Worm (Caenorhabditis elegans) whole organism, L2 larva: ENCODE measurements around the gene pqn-75.

ENCODE experiments used
- R02D3.7 ChIP-seq: fragments of 150-350 bp; optimal IDR thresholded peaks from 2 replicates; lab custom pipeline; 2014; ENCODE audit warnings: missing biosample characterization, missing genetic modification characterization
- fos-1 ChIP-seq: fragments of 150-350 bp; optimal IDR thresholded peaks from 2 replicates; lab custom pipeline; 2014; ENCODE audit warnings: missing biosample characterization, missing genetic modification characterization
- lin-11 ChIP-seq: fragments of 150-350 bp; sonication (generic microtip); optimal IDR thresholded peaks from 2 replicates; lab custom pipeline; 2014; ENCODE audit warnings: missing biosample characterization, missing genetic modification characterization, inconsistent platforms, mixed read lengths

ce11 chrIV:4070810-4071209, 1.3 kb upstream of the pqn-75 start:
- TF ChIP-seq lin-11 = no peak
- TF ChIP-seq R02D3.7 (tag; lab: Kevin White, UChicago) = no peak
- no peak for TF ChIP-seq fos-1 (tag; lab: Kevin White, UChicago)
